Worm (Caenorhabditis elegans) whole organism, L2 larva: Measurements from ENCODE around the gene F20G2.2.

ENCODE experiments used
- blmp-1 ChIP-seq: sonication (generic microtip); optimal IDR thresholded peaks from 2 replicates; lab custom pipeline; 2017; ENCODE audit warnings: missing genetic modification characterization, mild to moderate bottlenecking, missing compliant biosample characterization, antibody characterized with exemption, moderate library complexity; ENCODE audit not compliant: insufficient read depth
- ceh-82 ChIP-seq: fragments of 150-350 bp; optimal IDR thresholded peaks from 2 replicates; lab custom pipeline; 2014; ENCODE audit warnings: missing biosample characterization, missing genetic modification characterization
- egl-27 ChIP-seq: sonication (generic microtip); optimal IDR thresholded peaks from 3 replicates; lab custom pipeline; 2017; ENCODE audit warnings: missing biosample characterization, missing genetic modification reagents, missing genetic modification characterization
- elt-1 ChIP-seq: fragments of 150-350 bp; optimal IDR thresholded peaks from 2 replicates; lab custom pipeline; 2014; ENCODE audit warnings: missing biosample characterization, missing genetic modification characterization
- elt-3 ChIP-seq: sonication (generic microtip); optimal IDR thresholded peaks from 2 replicates; lab custom pipeline; 2017; ENCODE audit warnings: missing biosample characterization, missing genetic modification characterization
- fos-1 ChIP-seq: fragments of 150-350 bp; optimal IDR thresholded peaks from 2 replicates; lab custom pipeline; 2014; ENCODE audit warnings: missing biosample characterization, missing genetic modification characterization
- lin-39 ChIP-seq: fragments of 150-350 bp; optimal IDR thresholded peaks from 2 replicates; lab custom pipeline; 2014; ENCODE audit warnings: missing biosample characterization, missing genetic modification reagents, missing genetic modification characterization
- nhr-10 ChIP-seq: sonication (generic microtip); optimal IDR thresholded peaks from 2 replicates; lab custom pipeline; 2017; ENCODE audit warnings: missing biosample characterization, missing genetic modification characterization
- nhr-237 ChIP-seq: fragments of 150-350 bp; optimal IDR thresholded peaks from 2 replicates; lab custom pipeline; 2014; ENCODE audit warnings: missing biosample characterization, missing genetic modification characterization
- nhr-6 ChIP-seq: fragments of 150-350 bp; optimal IDR thresholded peaks from 2 replicates; lab custom pipeline; 2014; ENCODE audit warnings: missing biosample characterization, missing genetic modification characterization
- peb-1 ChIP-seq: fragments of 150-350 bp; optimal IDR thresholded peaks from 2 replicates; lab custom pipeline; 2014; ENCODE audit warnings: missing biosample characterization, missing genetic modification characterization
- unc-62 ChIP-seq: fragments of 150-350 bp; optimal IDR thresholded peaks from 2 replicates; lab custom pipeline; 2014; ENCODE audit warnings: missing biosample characterization, missing genetic modification reagents, missing genetic modification characterization
- ztf-11 ChIP-seq: sonication (generic microtip); optimal IDR thresholded peaks from 2 replicates; lab custom pipeline; 2017; ENCODE audit warnings: missing biosample characterization, missing genetic modification characterization

DNA sequence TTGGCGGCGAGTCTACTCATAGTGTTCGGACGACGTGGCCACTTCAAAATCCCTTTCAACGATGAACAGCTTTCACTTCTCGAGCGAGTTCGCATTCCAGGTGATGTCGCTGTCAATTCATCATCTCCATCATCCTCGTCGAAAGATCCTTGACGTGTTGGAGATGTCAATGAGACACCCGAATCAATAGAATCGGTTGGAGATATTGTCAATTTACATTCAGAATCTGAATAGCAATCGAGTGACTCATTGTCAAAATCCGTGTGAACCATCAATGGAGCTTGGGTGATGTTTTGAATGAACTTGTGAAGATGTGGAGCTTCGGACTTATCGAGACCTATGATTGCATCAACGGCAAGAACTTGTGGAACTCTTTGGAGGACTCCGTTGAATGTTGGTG, 29.6 kb upstream of the F20G2.2 start:
- no peak for TF ChIP-seq elt-3 (tag; lab: Kevin White, UChicago)
- no peak for TF ChIP-seq nhr-6 (tag; lab: Kevin White, UChicago)
- no peak for TF ChIP-seq blmp-1 (tag; lab: Kevin White, UChicago)
- no peak for TF ChIP-seq unc-62
- TF ChIP-seq nhr-237: no peak
- TF ChIP-seq peb-1 (tag; lab: Kevin White, UChicago): no peak
- no peak for TF ChIP-seq ceh-82
- no peak for TF ChIP-seq elt-1 (tag; lab: Kevin White, UChicago)
- no peak for TF ChIP-seq nhr-10
- no peak for TF ChIP-seq ztf-11
- no peak for TF ChIP-seq egl-27 (tag; lab: Kevin White, UChicago)
- TF ChIP-seq fos-1 (tag; lab: Kevin White, UChicago): no peak
- no peak for TF ChIP-seq lin-39 (tag; lab: Kevin White, UChicago)
